Worm (Caenorhabditis elegans) whole organism, late embryonic: ENCODE measurements around the gene ech-3.

Experiments
- F13H6.1 ChIP-seq: sonication (generic microtip); optimal IDR thresholded peaks from 2 replicates; lab custom pipeline; 2016; ENCODE audit warnings: missing genetic modification characterization, missing compliant biosample characterization
- Y22D7AL.16 ChIP-seq: sonication (generic microtip); optimal IDR thresholded peaks from 2 replicates; lab custom pipeline; 2016; ENCODE audit warnings: missing genetic modification characterization, missing compliant biosample characterization
- pros-1 ChIP-seq: fragments of 150-350 bp; optimal IDR thresholded peaks from 2 replicates; lab custom pipeline; 2014; ENCODE audit warnings: missing biosample characterization, missing genetic modification reagents, missing genetic modification characterization

DNA sequence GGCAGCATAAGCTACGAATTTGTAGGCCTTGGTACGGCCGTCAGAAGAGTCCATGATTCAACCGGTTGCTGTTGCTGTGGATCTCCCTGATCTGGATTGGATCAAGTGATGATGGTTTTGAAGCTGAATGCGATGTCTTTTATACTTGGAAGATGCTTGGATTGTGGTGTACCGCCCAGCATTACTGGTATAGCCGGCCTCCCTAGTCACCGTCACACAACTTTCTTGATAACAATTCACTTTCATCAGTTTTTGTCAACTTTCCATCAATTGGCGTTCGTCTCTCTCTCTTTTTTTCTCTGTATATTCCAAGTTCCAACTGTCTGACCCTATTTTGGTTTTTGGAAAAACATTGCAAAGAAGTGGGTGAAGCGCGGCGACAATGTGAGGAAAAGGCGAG, 28.8 kb downstream of the ech-3 start, which contains the start of gene col-43:
- TF ChIP-seq pros-1 (no peak), Y22D7AL.16 (tag; lab: Kevin White, UChicago) (no peak), F13H6.1 (tag; lab: Kevin White, UChicago) (no peak)
